Worm (Caenorhabditis elegans) whole organism, L2 larva: ENCODE data around the gene str-232.

Source experiments
- C34F6.9 ChIP-seq: fragments of 150-350 bp; optimal IDR thresholded peaks from 2 replicates; lab custom pipeline; 2014; ENCODE audit warnings: missing biosample characterization, missing genetic modification characterization
- R02D3.7 ChIP-seq: fragments of 150-350 bp; optimal IDR thresholded peaks from 2 replicates; lab custom pipeline; 2014; ENCODE audit warnings: missing biosample characterization, missing genetic modification characterization
- ZK546.5 ChIP-seq: sonication (generic microtip); optimal IDR thresholded peaks from 2 replicates; lab custom pipeline; 2017; ENCODE audit warnings: missing biosample characterization, missing genetic modification characterization
- blmp-1 ChIP-seq: sonication (generic microtip); optimal IDR thresholded peaks from 2 replicates; lab custom pipeline; 2017; ENCODE audit warnings: missing genetic modification characterization, mild to moderate bottlenecking, missing compliant biosample characterization, antibody characterized with exemption, moderate library complexity; ENCODE audit not compliant: insufficient read depth
- ceh-16 ChIP-seq: fragments of 150-350 bp; optimal IDR thresholded peaks from 2 replicates; lab custom pipeline; 2014; ENCODE audit warnings: missing biosample characterization, missing genetic modification characterization
- crh-2 ChIP-seq: sonication (generic microtip); optimal IDR thresholded peaks from 2 replicates; lab custom pipeline; 2017; ENCODE audit warnings: missing biosample characterization, missing genetic modification characterization
- dmd-4 ChIP-seq: sonication (generic microtip); optimal IDR thresholded peaks from 2 replicates; lab custom pipeline; 2017; ENCODE audit warnings: missing biosample characterization, missing genetic modification characterization
- elt-3 ChIP-seq: sonication (generic microtip); optimal IDR thresholded peaks from 2 replicates; lab custom pipeline; 2017; ENCODE audit warnings: missing biosample characterization, missing genetic modification characterization
- fos-1 ChIP-seq: fragments of 150-350 bp; optimal IDR thresholded peaks from 2 replicates; lab custom pipeline; 2014; ENCODE audit warnings: missing biosample characterization, missing genetic modification characterization
- gmeb-1 ChIP-seq: fragments of 150-350 bp; optimal IDR thresholded peaks from 2 replicates; lab custom pipeline; 2014; ENCODE audit warnings: missing biosample characterization, missing genetic modification characterization
- lin-39 ChIP-seq: fragments of 150-350 bp; optimal IDR thresholded peaks from 2 replicates; lab custom pipeline; 2014; ENCODE audit warnings: missing biosample characterization, missing genetic modification reagents, missing genetic modification characterization
- lsy-2 ChIP-seq, 2 experiments: fragments of 150-350 bp in 1 of 2; sonication (generic microtip) in 1 of 2; optimal IDR thresholded peaks; 2 replicates each; lab custom pipeline; 2014 to 2017; ENCODE audit warnings: missing biosample characterization in 2 of 2, missing genetic modification characterization in 2 of 2
- mab-5 ChIP-seq: fragments of 150-350 bp; optimal IDR thresholded peaks from 2 replicates; lab custom pipeline; 2014; ENCODE audit warnings: missing biosample characterization, missing genetic modification characterization
- mbf-1 ChIP-seq: sonication (generic microtip); optimal IDR thresholded peaks from 2 replicates; lab custom pipeline; 2017; ENCODE audit warnings: missing biosample characterization, missing genetic modification characterization
- mdl-1 ChIP-seq, 2 experiments: fragments of 150-350 bp in 1 of 2; sonication (generic microtip) in 1 of 2; optimal IDR thresholded peaks; 2 replicates each; lab custom pipeline; 2017; ENCODE audit warnings: missing biosample characterization in 2 of 2, missing genetic modification characterization in 2 of 2
- nhr-10 ChIP-seq: sonication (generic microtip); optimal IDR thresholded peaks from 2 replicates; lab custom pipeline; 2017; ENCODE audit warnings: missing biosample characterization, missing genetic modification characterization
- nhr-12 ChIP-seq: fragments of 150-350 bp; optimal IDR thresholded peaks from 2 replicates; lab custom pipeline; 2014; ENCODE audit warnings: missing biosample characterization, missing genetic modification characterization
- nhr-129 ChIP-seq: fragments of 150-350 bp; optimal IDR thresholded peaks from 2 replicates; lab custom pipeline; 2014; ENCODE audit warnings: missing biosample characterization, missing genetic modification characterization
- nhr-21 ChIP-seq: fragments of 150-350 bp; optimal IDR thresholded peaks from 2 replicates; lab custom pipeline; 2014; ENCODE audit warnings: missing biosample characterization, missing genetic modification characterization
- nhr-23 ChIP-seq: fragments of 150-350 bp; optimal IDR thresholded peaks from 2 replicates; lab custom pipeline; 2014; ENCODE audit warnings: missing biosample characterization, missing genetic modification reagents, missing genetic modification characterization
- nhr-237 ChIP-seq: fragments of 150-350 bp; optimal IDR thresholded peaks from 2 replicates; lab custom pipeline; 2014; ENCODE audit warnings: missing biosample characterization, missing genetic modification characterization
- nhr-25 ChIP-seq: fragments of 150-350 bp; sonication (generic microtip); optimal IDR thresholded peaks from 3 replicates; lab custom pipeline; 2014; ENCODE audit warnings: missing biosample characterization, missing genetic modification characterization
- nhr-6 ChIP-seq: fragments of 150-350 bp; optimal IDR thresholded peaks from 2 replicates; lab custom pipeline; 2014; ENCODE audit warnings: missing biosample characterization, missing genetic modification characterization
- nhr-77 ChIP-seq: fragments of 150-350 bp; optimal IDR thresholded peaks from 2 replicates; lab custom pipeline; 2014; ENCODE audit warnings: missing biosample characterization, missing genetic modification characterization
- sma-3 ChIP-seq: sonication (generic microtip); optimal IDR thresholded peaks from 2 replicates; lab custom pipeline; 2016; ENCODE audit warnings: missing genetic modification reagents, missing genetic modification characterization, missing compliant biosample characterization
- sma-9 ChIP-seq, 2 experiments: fragments of 150-350 bp in 1 of 2; sonication (generic microtip) in 1 of 2; optimal IDR thresholded peaks; 2 replicates each; lab custom pipeline; 2014 to 2016; ENCODE audit warnings: missing genetic modification characterization in 2 of 2, mild to moderate bottlenecking in 1 of 2, missing biosample characterization in 1 of 2, missing compliant biosample characterization in 1 of 2, missing genetic modification reagents in 1 of 2, moderate library complexity in 1 of 2
- unc-39 ChIP-seq: fragments of 150-350 bp; optimal IDR thresholded peaks from 2 replicates; lab custom pipeline; 2014; ENCODE audit warnings: missing biosample characterization, missing genetic modification characterization
- unc-55 ChIP-seq: fragments of 150-350 bp; sonication (generic microtip); optimal IDR thresholded peaks from 3 replicates; lab custom pipeline; 2014; ENCODE audit warnings: missing biosample characterization, missing genetic modification reagents, missing genetic modification characterization
- unc-62 ChIP-seq: fragments of 150-350 bp; optimal IDR thresholded peaks from 2 replicates; lab custom pipeline; 2014; ENCODE audit warnings: missing biosample characterization, missing genetic modification reagents, missing genetic modification characterization
- zag-1 ChIP-seq: fragments of 150-350 bp; optimal IDR thresholded peaks from 2 replicates; lab custom pipeline; 2014; ENCODE audit warnings: missing biosample characterization, missing genetic modification characterization
- ztf-1 ChIP-seq: fragments of 200-800 bp; sonication (Bioruptor generic); conservative IDR thresholded peaks from 2 replicates; pipeline ENCODE4 v1.3.6; 2022; ENCODE audit warnings: missing genetic modification characterization, missing compliant biosample characterization
- ztf-4 ChIP-seq: fragments of 150-350 bp; optimal IDR thresholded peaks from 2 replicates; lab custom pipeline; 2014; ENCODE audit warnings: missing biosample characterization, missing genetic modification characterization

The str-232 gene

ce11 chrV:16045837-16046236 is 30.3 kb upstream of the str-232 start, which contains the start of gene T10C6.15:
Gene T10C6.15, minus strand, starts transcription at chrV:16045940.
- peak; percentile 42 for TF ChIP-seq sma-3 (GFP tag; lab: Kevin White, UChicago)
- TF ChIP-seq mbf-1 (tag; lab: Kevin White, UChicago), result no peak
- peak; percentile 76 for TF ChIP-seq crh-2 (tag; lab: Kevin White, UChicago)
- TF ChIP-seq mab-5 (tag; lab: Kevin White, UChicago), result no peak
- TF ChIP-seq nhr-129, result peak; percentile 43
- TF ChIP-seq gmeb-1 (tag; lab: Kevin White, UChicago), result peak; percentile 55
- TF ChIP-seq nhr-21, result no peak
- no peak for TF ChIP-seq elt-3 (tag; lab: Kevin White, UChicago)
- TF ChIP-seq sma-9 (GFP tag; optimal IDR thresholded peaks at IDR 0.05; lab: Kevin White, UChicago), result peak; percentile 86
- no peak for TF ChIP-seq sma-9 (tag; optimal IDR thresholded peaks at IDR 0.05; lab: Kevin White, UChicago)
- no peak for TF ChIP-seq zag-1

- TF ChIP-seq fos-1 (tag; lab: Kevin White, UChicago) (peak; percentile 31), crh-2 (tag; lab: Kevin White, UChicago) (peak; percentile 23), sma-9 (GFP tag; optimal IDR thresholded peaks at IDR 0.05; lab: Kevin White, UChicago) (peak; percentile 23), sma-9 (tag; optimal IDR thresholded peaks at IDR 0.05; lab: Kevin White, UChicago) (no peak), nhr-10 (tag; lab: Kevin White, UChicago) (no peak)
Measured at ce11 chrV:16043686-16044085, 28.1 kb upstream of the str-232 start.

- no peak for TF ChIP-seq mab-5 (tag; lab: Kevin White, UChicago)
- TF ChIP-seq unc-62 (GFP tag; lab: Kevin White, UChicago), result no peak
- TF ChIP-seq nhr-77, result no peak
- no peak for TF ChIP-seq dmd-4 (tag; lab: Kevin White, UChicago)
- TF ChIP-seq nhr-23 (tag; lab: Kevin White, UChicago), result no peak
- no peak for TF ChIP-seq unc-55 (GFP tag; lab: Kevin White, UChicago)
- no peak for TF ChIP-seq nhr-6 (tag; lab: Kevin White, UChicago)
- TF ChIP-seq ztf-1 (GFP tag; lab: Robert Waterston, UW), result no peak
- TF ChIP-seq mdl-1 (tag; optimal IDR thresholded peaks at IDR 0.05; lab: Kevin White, UChicago), result no peak
Measured at ce11 chrV:16042743-16043014, 27.1 kb upstream of the str-232 start.

ce11 chrV:16041925-16042742 is 26.6 kb upstream of the str-232 start, which contains the start of the genes his-2 and his-1:
Gene his-2, minus strand, starts transcription at chrV:16042283.
Gene his-1, plus strand, starts transcription at chrV:16042520.
- TF ChIP-seq nhr-25 (tag; lab: Kevin White, UChicago), result peak; percentile 19

ce11 chrV:16041412-16041811 is 25.9 kb upstream of the str-232 start:
- TF ChIP-seq R02D3.7 (tag; lab: Kevin White, UChicago) (no peak), lin-39 (tag; lab: Kevin White, UChicago) (no peak), mdl-1 (tag; optimal IDR thresholded peaks at IDR 0.05; lab: Kevin White, UChicago) (no peak), nhr-10 (tag; lab: Kevin White, UChicago) (no peak), ZK546.5 (tag; lab: Kevin White, UChicago) (no peak), nhr-21 (no peak), lsy-2 (tag; optimal IDR thresholded peaks at IDR 0.05; lab: Kevin White, UChicago) (no peak), unc-39 (tag; lab: Kevin White, UChicago) (no peak), elt-3 (tag; lab: Kevin White, UChicago) (no peak), blmp-1 (tag; lab: Kevin White, UChicago) (no peak), ceh-16 (no peak), C34F6.9 (tag; lab: Kevin White, UChicago) (no peak), nhr-77 (no peak), ztf-4 (tag; lab: Kevin White, UChicago) (no peak), nhr-237 (tag; lab: Kevin White, UChicago) (no peak), nhr-12 (no peak)
